Fruit fly (Drosophila melanogaster) whole organism, embryonic: ENCODE measurements around the gene spdo.

ENCODE experiments used
- Aef1 ChIP-seq: fragments of 200-800 bp; sonication (Bioruptor generic); IDR thresholded peaks from 3 replicates; pipeline ENCODE4 v1.3.6; 2022; ENCODE audit warnings: missing biosample characterization, missing genetic modification characterization
- Awh ChIP-seq: fragments of 200-800 bp; sonication (Bioruptor generic); IDR thresholded peaks from 2 replicates; pipeline ENCODE4, ENCODE4 v1.3.6; 2022; ENCODE audit warnings: missing biosample characterization, missing genetic modification characterization
- B-H2 ChIP-seq: fragments of 200-800 bp; sonication (Bioruptor generic); optimal IDR thresholded peaks from 2 replicates; lab custom pipeline; 2018; ENCODE audit warnings: missing biosample characterization, mild to moderate bottlenecking, missing genetic modification characterization
- CG10209 ChIP-seq: fragments of 200-800 bp; sonication (Bioruptor generic); optimal IDR thresholded peaks from 3 replicates; lab custom pipeline; 2017; ENCODE audit warnings: missing biosample characterization, mild to moderate bottlenecking, missing genetic modification characterization, missing genetic modification reagents
- CG10431 ChIP-seq: fragments of 200-800 bp; sonication (Bioruptor generic); optimal IDR thresholded peaks from 3 replicates; lab custom pipeline; 2018; ENCODE audit warnings: missing biosample characterization, mild to moderate bottlenecking, missing genetic modification characterization
- CG10565 ChIP-seq: fragments of 200-800 bp; sonication (Bioruptor generic); optimal IDR thresholded peaks from 3 replicates; lab custom pipeline; 2016; ENCODE audit warnings: missing biosample characterization, mild to moderate bottlenecking, missing genetic modification characterization
- CG12769 ChIP-seq: fragments of 200-800 bp; sonication (Bioruptor generic); optimal IDR thresholded peaks from 2 replicates; lab custom pipeline; 2019; ENCODE audit warnings: missing biosample characterization, mild to moderate bottlenecking, missing genetic modification characterization, moderate library complexity
- CG14710 ChIP-seq: fragments of 200-800 bp; sonication (Bioruptor generic); optimal IDR thresholded peaks from 3 replicates; lab custom pipeline; 2019; ENCODE audit warnings: missing biosample characterization, mild to moderate bottlenecking, missing genetic modification characterization, moderate library complexity
- CG14860 ChIP-seq: fragments of 200-800 bp; sonication (Bioruptor generic); IDR thresholded peaks from 3 replicates; pipeline ENCODE4 v1.3.6; 2022; ENCODE audit warnings: missing biosample characterization, missing genetic modification characterization; ENCODE audit not compliant: partially characterized antibody
- CG1529 ChIP-seq: fragments of 200-800 bp; sonication (Bioruptor generic); optimal IDR thresholded peaks from 3 replicates; lab custom pipeline; 2018; ENCODE audit warnings: missing biosample characterization, missing genetic modification characterization
- CG15601 ChIP-seq: fragments of 200-800 bp; sonication (Bioruptor generic); optimal IDR thresholded peaks from 3 replicates; lab custom pipeline; 2019; ENCODE audit warnings: missing biosample characterization, mild to moderate bottlenecking, missing genetic modification characterization, moderate library complexity
- CG16863 ChIP-seq: fragments of 200-800 bp; sonication (Bioruptor generic); optimal IDR thresholded peaks from 3 replicates; lab custom pipeline; 2016; ENCODE audit warnings: missing biosample characterization, missing genetic modification characterization
- CG18011 ChIP-seq: fragments of 200-800 bp; sonication (Bioruptor generic); optimal IDR thresholded peaks from 2 replicates; lab custom pipeline; 2017; ENCODE audit warnings: missing biosample characterization, missing genetic modification characterization, mild to moderate bottlenecking, moderate library complexity, missing genotype
- CG18619 ChIP-seq: fragments of 200-800 bp; sonication (Bioruptor generic); optimal IDR thresholded peaks from 3 replicates; lab custom pipeline; 2017; ENCODE audit warnings: missing biosample characterization, mild to moderate bottlenecking, missing genetic modification characterization
- CG2116 ChIP-seq: fragments of 200-800 bp; sonication (Bioruptor generic); optimal IDR thresholded peaks from 3 replicates; lab custom pipeline; 2018; ENCODE audit warnings: missing biosample characterization, mild to moderate bottlenecking, missing genetic modification characterization
- CG2199 ChIP-seq: fragments of 200-800 bp; sonication (Bioruptor generic); IDR thresholded peaks from 3 replicates; pipeline ENCODE4 v1.3.6; 2022; ENCODE audit warnings: missing biosample characterization, missing genetic modification characterization
- CG4707 ChIP-seq: fragments of 200-800 bp; sonication (Bioruptor generic); optimal IDR thresholded peaks from 2 replicates; lab custom pipeline; 2018; ENCODE audit warnings: missing biosample characterization, mild to moderate bottlenecking, missing genetic modification characterization, moderate library complexity
- CG4730 ChIP-seq: fragments of 200-800 bp; sonication (Bioruptor generic); IDR thresholded peaks from 2 replicates; pipeline ENCODE4 v1.3.6; 2022; ENCODE audit warnings: missing biosample characterization, missing genetic modification characterization
- CG7271 ChIP-seq: fragments of 200-800 bp; sonication (Bioruptor generic); optimal IDR thresholded peaks from 2 replicates; lab custom pipeline; 2018; ENCODE audit warnings: missing biosample characterization, mild to moderate bottlenecking, missing genetic modification characterization, moderate library complexity
- CG8359 ChIP-seq: fragments of 200-800 bp; sonication (Bioruptor generic); optimal IDR thresholded peaks from 2 replicates; lab custom pipeline; 2017; ENCODE audit warnings: missing biosample characterization, mild to moderate bottlenecking, missing genetic modification characterization, borderline replicate concordance
- CG9817 ChIP-seq: fragments of 200-800 bp; sonication (Bioruptor generic); optimal IDR thresholded peaks from 2 replicates; lab custom pipeline; 2018; ENCODE audit warnings: missing biosample characterization, mild to moderate bottlenecking, missing genetic modification characterization, moderate library complexity
- CG9932 ChIP-seq: fragments of 200-800 bp; sonication (Bioruptor generic); IDR thresholded peaks from 2 replicates; pipeline ENCODE4 v1.3.6; 2022; ENCODE audit warnings: missing biosample characterization, missing genetic modification characterization
- CTCF ChIP-seq: fragments of 200-800 bp; sonication (Bioruptor generic); optimal IDR thresholded peaks from 2 replicates; lab custom pipeline; 2017; ENCODE audit warnings: missing biosample characterization, mild to moderate bottlenecking, missing genetic modification characterization, moderate library complexity
- Elba2 ChIP-seq: fragments of 200-800 bp; sonication (Bioruptor generic); optimal IDR thresholded peaks from 3 replicates; lab custom pipeline; 2016; ENCODE audit warnings: missing biosample characterization, missing genetic modification characterization
- Mrtf ChIP-seq: fragments of 200-800 bp; sonication (Bioruptor generic); IDR thresholded peaks from 3 replicates; pipeline ENCODE4 v1.3.6; 2022; ENCODE audit warnings: missing biosample characterization, missing genetic modification characterization
- Myb ChIP-seq: fragments of 200-800 bp; sonication (Bioruptor generic); optimal IDR thresholded peaks from 2 replicates; lab custom pipeline; 2016; ENCODE audit warnings: missing biosample characterization, missing genetic modification characterization
- Rx ChIP-seq: fragments of 200-800 bp; sonication (Bioruptor generic); IDR thresholded peaks from 2 replicates; pipeline ENCODE4 v1.3.6; 2022; ENCODE audit warnings: missing biosample characterization, missing genetic modification characterization
- Six4 ChIP-seq: fragments of 200-800 bp; sonication (Bioruptor generic); optimal IDR thresholded peaks from 2 replicates; lab custom pipeline; 2016; ENCODE audit warnings: missing biosample characterization, missing genetic modification characterization
- Sry-δ ChIP-seq: fragments of 200-800 bp; sonication (Bioruptor generic); optimal IDR thresholded peaks from 2 replicates; lab custom pipeline; 2016; ENCODE audit warnings: missing biosample characterization, missing genetic modification characterization
- TFAM ChIP-seq: fragments of 200-800 bp; sonication (Bioruptor generic); optimal IDR thresholded peaks from 2 replicates; lab custom pipeline; 2017; ENCODE audit warnings: missing biosample characterization, missing genetic modification characterization, inconsistent platforms
- Xrp1 ChIP-seq: fragments of 200-800 bp; sonication (Bioruptor generic); IDR thresholded peaks from 2 replicates; pipeline ENCODE4 v1.3.6; 2022; ENCODE audit warnings: missing biosample characterization, missing genetic modification characterization
- abd-A ChIP-seq: fragments of 200-800 bp; sonication (Bioruptor generic); optimal IDR thresholded peaks from 3 replicates; lab custom pipeline; 2019; ENCODE audit warnings: missing biosample characterization, mild to moderate bottlenecking, missing genetic modification characterization, moderate library complexity
- croc ChIP-seq: fragments of 200-800 bp; sonication (Bioruptor generic); conservative IDR thresholded peaks from 3 replicates; pipeline ENCODE4 v1.3.6; 2022; ENCODE audit warnings: missing biosample characterization, missing genetic modification characterization
- esg ChIP-seq: fragments of 200-800 bp; sonication (Bioruptor generic); conservative IDR thresholded peaks from 2 replicates; pipeline ENCODE4 v1.3.6; 2022; ENCODE audit warnings: missing biosample characterization, missing genetic modification characterization
- fu2 ChIP-seq: fragments of 200-800 bp; sonication (Bioruptor generic); optimal IDR thresholded peaks from 2 replicates; lab custom pipeline; 2016; ENCODE audit warnings: missing biosample characterization, missing genetic modification characterization
- gsb-n ChIP-seq: fragments of 200-800 bp; sonication (Bioruptor generic); optimal IDR thresholded peaks from 3 replicates; lab custom pipeline; 2018; ENCODE audit warnings: missing biosample characterization, mild to moderate bottlenecking, missing genetic modification characterization
- insv ChIP-seq, 2 experiments: fragments of 200-800 bp; sonication (Bioruptor generic); optimal IDR thresholded peaks; 3 replicates each; lab custom pipeline; 2016 to 2018; ENCODE audit warnings: missing biosample characterization in 2 of 2, missing genetic modification characterization in 2 of 2
- lab ChIP-seq: fragments of 200-800 bp; sonication (Bioruptor generic); optimal IDR thresholded peaks from 3 replicates; lab custom pipeline; 2017; ENCODE audit warnings: missing biosample characterization, missing genetic modification characterization, mild to moderate bottlenecking, moderate library complexity, missing genetic modification reagents
- maf-S ChIP-seq: fragments of 200-800 bp; sonication (Bioruptor generic); optimal IDR thresholded peaks from 2 replicates; lab custom pipeline; 2016; ENCODE audit warnings: missing biosample characterization, missing genetic modification characterization
- pho ChIP-seq: fragments of 200-800 bp; sonication (Bioruptor generic); optimal IDR thresholded peaks from 2 replicates; lab custom pipeline; 2016; ENCODE audit warnings: missing biosample characterization, missing genetic modification characterization
- pita ChIP-seq: fragments of 200-800 bp; sonication (Bioruptor generic); optimal IDR thresholded peaks from 2 replicates; lab custom pipeline; 2017; ENCODE audit warnings: missing biosample characterization, mild to moderate bottlenecking, missing genetic modification characterization
- sens ChIP-seq: fragments of 200-800 bp; sonication (Bioruptor generic); peaks from one replicate; lab custom pipeline; 2016; ENCODE audit warnings: missing biosample characterization, missing genetic modification characterization
- seq ChIP-seq: fragments of 200-800 bp; sonication (Bioruptor generic); IDR thresholded peaks from 2 replicates; pipeline ENCODE4 v1.3.6; 2022; ENCODE audit warnings: missing biosample characterization, missing genetic modification characterization
- slbo ChIP-seq: fragments of 200-800 bp; sonication (Bioruptor generic); IDR thresholded peaks from 2 replicates; pipeline ENCODE4 v1.3.6; 2022; ENCODE audit warnings: missing biosample characterization, missing genetic modification characterization
- stwl ChIP-seq: fragments of 200-800 bp; sonication (Bioruptor generic); optimal IDR thresholded peaks from 3 replicates; lab custom pipeline; 2018; ENCODE audit warnings: missing biosample characterization, mild to moderate bottlenecking, missing genetic modification characterization, moderate library complexity
- sug ChIP-seq: fragments of 200-800 bp; optimal IDR thresholded peaks from 2 replicates; lab custom pipeline; 2019; ENCODE audit warnings: missing biosample characterization, mild to moderate bottlenecking, missing genetic modification characterization, moderate library complexity
- tin ChIP-seq: fragments of 200-800 bp; sonication (Bioruptor generic); optimal IDR thresholded peaks from 3 replicates; lab custom pipeline; 2016; ENCODE audit warnings: missing biosample characterization, missing genetic modification characterization
- tll ChIP-seq, 2 experiments: fragments of 200-800 bp in 1 of 2; fragments of >200 bp in 1 of 2; sonication (Bioruptor generic) in 1 of 2; optimal IDR thresholded peaks; 2 replicates each; lab custom pipeline; 2017 to 2019; ENCODE audit warnings: missing biosample characterization in 2 of 2, missing genetic modification characterization in 2 of 2, mild to moderate bottlenecking in 1 of 2, moderate library complexity in 1 of 2
- trem ChIP-seq: fragments of 200-800 bp; optimal IDR thresholded peaks from 3 replicates; lab custom pipeline; 2019; ENCODE audit warnings: missing biosample characterization, mild to moderate bottlenecking, missing genetic modification characterization, moderate library complexity
- wek ChIP-seq: fragments of 200-800 bp; sonication (Bioruptor generic); optimal IDR thresholded peaks from 3 replicates; lab custom pipeline; 2018; ENCODE audit warnings: missing biosample characterization, mild to moderate bottlenecking, missing genetic modification characterization, moderate library complexity
- zen ChIP-seq: fragments of 200-800 bp; sonication (Bioruptor generic); optimal IDR thresholded peaks from 3 replicates; lab custom pipeline; 2018; ENCODE audit warnings: missing biosample characterization, mild to moderate bottlenecking, missing genetic modification characterization, moderate library complexity

The spdo gene

DNA sequence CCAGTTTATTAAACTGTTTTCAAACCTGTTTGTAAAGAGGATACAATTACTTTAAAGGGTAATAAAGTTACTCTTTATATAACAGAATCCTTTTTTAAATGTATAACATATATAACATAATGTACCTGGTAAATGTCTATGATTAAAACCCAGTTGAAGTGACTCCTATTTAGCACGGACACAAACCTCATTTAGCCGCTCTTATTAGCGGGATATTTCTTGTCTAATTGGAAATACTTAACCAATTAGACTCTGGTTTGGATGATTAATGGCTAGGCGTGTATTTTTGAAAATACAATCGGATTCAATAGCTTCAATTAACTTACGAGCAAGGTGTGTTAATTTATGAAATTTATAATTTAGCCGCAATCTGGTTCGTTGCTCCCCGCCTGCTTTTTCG is 9.4 kb upstream of the spdo start:
- TF ChIP-seq tll (GFP tag; optimal IDR thresholded peaks at IDR 0.05; lab: Kevin White, UChicago) (peak in 1 of 2 experiments; percentile 36), CG9817 (tag; lab: Kevin White, UChicago) (no peak), Aef1 (GFP tag; lab: Robert Waterston, UW) (no peak), CG10431 (no peak), Mrtf (no peak), CG4707 (GFP tag; lab: Kevin White, UChicago) (no peak), CTCF (GFP tag; lab: Kevin White, UChicago) (peak; percentile 54), zen (tag; lab: Kevin White, UChicago) (peak; percentile 91), pita (GFP tag; lab: Kevin White, UChicago) (peak; percentile 78), Rx (GFP tag; lab: Robert Waterston, UW) (no peak), lab (GFP tag; lab: Kevin White, UChicago) (no peak), stwl (peak; percentile 29), B-H2 (GFP tag; lab: Kevin White, UChicago) (no peak), CG10209 (GFP tag; lab: Kevin White, UChicago) (no peak), CG14710 (tag; lab: Kevin White, UChicago) (peak; percentile 1), trem (tag; lab: Kevin White, UChicago) (peak; percentile 27), slbo (GFP tag; lab: Robert Waterston, UW) (no peak), CG10565 (GFP tag; lab: Kevin White, UChicago) (no peak), sug (tag; lab: Kevin White, UChicago) (no peak), Elba2 (peak; percentile 72), insv (GFP tag; optimal IDR thresholded peaks at IDR 0.05; lab: Kevin White, UChicago) (peak; percentile 100), sens (GFP tag; lab: Kevin White, UChicago) (peak; percentile 44), CG8359 (no peak), wek (GFP tag; lab: Kevin White, UChicago) (no peak), CG18011 (GFP tag; lab: Kevin White, UChicago) (no peak), gsb-n (tag; lab: Kevin White, UChicago) (no peak)

DNA sequence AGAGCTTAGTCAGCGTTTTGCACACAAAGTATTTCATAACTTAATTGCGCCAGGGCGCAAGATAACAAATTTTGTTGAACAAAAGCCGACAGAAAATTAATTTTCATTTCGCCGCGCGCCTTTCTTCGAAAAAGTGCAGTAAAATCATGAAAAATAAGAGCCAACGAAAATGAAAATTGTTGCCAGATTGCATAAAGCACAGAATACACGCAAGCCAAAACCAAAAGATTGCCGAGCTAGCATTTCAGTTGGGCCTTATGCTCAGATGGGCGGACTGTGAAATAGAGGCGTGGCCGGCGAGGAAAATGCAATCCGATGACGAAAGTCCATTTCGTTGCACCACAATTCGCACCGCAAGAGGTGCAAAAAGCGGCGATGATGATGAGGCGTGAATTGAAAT is 5.8 kb upstream of the spdo start:
- TF ChIP-seq maf-S = no peak
- no peak for TF ChIP-seq CG7271 (tag; lab: Kevin White, UChicago)
- no peak for TF ChIP-seq esg (GFP tag; lab: Robert Waterston, UW)
- TF ChIP-seq CG18619 = no peak
- TF ChIP-seq croc (GFP tag; lab: Robert Waterston, UW) = no peak
- TF ChIP-seq fu2 (GFP tag; lab: Kevin White, UChicago) = no peak
- no peak for TF ChIP-seq CG4730 (GFP tag; lab: Robert Waterston, UW)
- TF ChIP-seq Six4 (GFP tag; lab: Kevin White, UChicago) = no peak
- TF ChIP-seq CG2116 (GFP tag; lab: Kevin White, UChicago) = no peak

DNA sequence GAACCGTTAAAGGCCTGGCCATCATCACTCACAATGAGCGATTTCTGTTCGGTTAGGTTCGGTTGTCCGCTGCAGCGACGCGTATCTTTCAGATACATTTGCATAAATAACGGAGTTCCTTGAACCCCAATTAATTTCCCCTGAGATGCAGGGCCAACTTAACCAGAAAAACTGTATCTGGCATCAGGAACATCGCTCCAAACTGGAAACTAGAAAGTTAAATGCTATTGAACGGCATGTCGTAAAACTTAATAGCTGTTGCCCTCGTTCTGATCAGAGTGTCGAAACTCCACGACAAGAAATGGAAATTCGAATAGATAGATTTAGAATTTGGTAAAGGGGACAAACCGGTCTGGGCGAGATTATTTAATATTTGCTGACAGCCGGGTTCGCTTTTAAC is 4.2 kb upstream of the spdo start:
- no peak for TF ChIP-seq TFAM
- TF ChIP-seq CG2199 = no peak
- TF ChIP-seq Myb = no peak
- peak; percentile 81 for TF ChIP-seq abd-A (tag; lab: Kevin White, UChicago)
- TF ChIP-seq CG9932 (GFP tag; lab: Robert Waterston, UW) = no peak
- no peak for TF ChIP-seq CG1529
- TF ChIP-seq CG12769 (tag; lab: Kevin White, UChicago) = peak; percentile 50
- TF ChIP-seq Sry-δ = no peak
- no peak for TF ChIP-seq CG14860
- TF ChIP-seq CG15601 (tag; lab: Kevin White, UChicago) = no peak
- no peak for TF ChIP-seq CG16863 (GFP tag; lab: Kevin White, UChicago)
- TF ChIP-seq pho (GFP tag; lab: Kevin White, UChicago) = no peak
- TF ChIP-seq tin (GFP tag; lab: Kevin White, UChicago) = no peak
- peak; percentile 12; the same call in 1 of the 2 replicates for TF ChIP-seq Awh (GFP tag; lab: Robert Waterston, UW)
- no peak for TF ChIP-seq seq (GFP tag; lab: Robert Waterston, UW)
- no peak for TF ChIP-seq Xrp1 (GFP tag; lab: Robert Waterston, UW)
- no peak for TF ChIP-seq CG8359
